Fruit fly (Drosophila melanogaster): ENCODE results near the gene CG43246.

DNA sequence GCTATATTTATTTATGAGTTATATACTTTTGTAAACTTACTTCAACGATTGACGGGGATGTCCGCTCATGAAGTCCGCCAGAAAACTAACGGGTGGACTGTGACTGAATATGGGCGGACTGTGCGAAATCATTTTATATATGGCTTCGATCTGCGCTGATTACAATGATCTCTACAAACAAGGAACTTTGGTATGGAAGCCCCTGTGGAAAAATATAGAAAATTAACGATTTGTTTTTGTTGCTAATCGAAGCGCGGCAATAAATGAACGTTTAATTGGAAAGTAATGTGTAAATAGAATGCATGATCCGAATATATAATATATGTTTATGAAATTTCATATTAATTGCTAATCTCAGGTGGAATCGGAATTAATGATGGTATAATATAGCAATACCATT, 13.5 kb downstream of the CG43246 start:
- no peak for TF ChIP-seq pita (GFP tag; optimal IDR thresholded peaks at IDR 0.05)
- TF ChIP-seq CG4404 (GFP tag; IDR thresholded peaks at IDR 0.05): no peak
- TF ChIP-seq NC2α (GFP tag; optimal IDR thresholded peaks at IDR 0.05): no peak
- no peak for TF ChIP-seq chif (GFP tag; optimal IDR thresholded peaks at IDR 0.05)
- no peak for TF ChIP-seq CG2889 (GFP tag; IDR thresholded peaks at IDR 0.05)
- TF ChIP-seq H15 (GFP tag; IDR thresholded peaks at IDR 0.05): no peak
- TF ChIP-seq cad (GFP tag; optimal IDR thresholded peaks at IDR 0.05): no peak
